Worm (Caenorhabditis elegans) whole organism, young adult: Measurements from ENCODE around the gene decr-1.1.
A peak's percentile ranks its signal among the peaks of the same experiment; 100 is the strongest.

Experiments used
- F22D6.2 ChIP-seq: sonication (generic microtip); optimal IDR thresholded peaks from 2 replicates; lab custom pipeline; 2016; ENCODE audit warnings: mild to moderate bottlenecking, missing genetic modification characterization, missing compliant biosample characterization
- F33H1.4 ChIP-seq: fragments of 200-800 bp; sonication (Bioruptor generic); IDR thresholded peaks from 2 replicates; pipeline ENCODE4 v1.3.6; 2022; ENCODE audit warnings: missing genetic modification reagents, missing genetic modification characterization, missing compliant biosample characterization
- K11D2.4 ChIP-seq: fragments of 200-800 bp; sonication (Bioruptor generic); IDR thresholded peaks from 2 replicates; pipeline ENCODE4 v1.3.6; 2022; ENCODE audit warnings: missing genetic modification reagents, missing genetic modification characterization, missing compliant biosample characterization
- Y53G8AR.9 ChIP-seq: fragments of 200-800 bp; sonication (Bioruptor generic); conservative IDR thresholded peaks from 2 replicates; pipeline ENCODE4 v1.3.6; 2022; ENCODE audit warnings: missing genetic modification reagents, missing genetic modification characterization, missing compliant biosample characterization
- attf-6 ChIP-seq: fragments of 200-800 bp; sonication (Bioruptor generic); IDR thresholded peaks from 2 replicates; pipeline ENCODE4 v1.3.6; 2022; ENCODE audit warnings: missing genetic modification reagents, missing genetic modification characterization, missing compliant biosample characterization
- ceh-40 ChIP-seq: fragments of 200-800 bp; sonication (Bioruptor generic); IDR thresholded peaks from 2 replicates; pipeline ENCODE4 v1.3.6; 2022; ENCODE audit warnings: missing genetic modification characterization, missing compliant biosample characterization
- dpff-1 ChIP-seq: sonication (generic microtip); optimal IDR thresholded peaks from 2 replicates; lab custom pipeline; 2017; ENCODE audit warnings: mild to moderate bottlenecking, missing genetic modification characterization, missing compliant biosample characterization
- nfya-1 ChIP-seq: sonication (generic microtip); optimal IDR thresholded peaks from 2 replicates; lab custom pipeline; 2017; ENCODE audit warnings: antibody characterized with exemption, missing compliant biosample characterization, missing genetic modification characterization, borderline replicate concordance; ENCODE audit not compliant: insufficient read depth
- nfya-2 ChIP-seq: fragments of 200-800 bp; sonication (Bioruptor generic); IDR thresholded peaks from 2 replicates; pipeline ENCODE4 v1.3.6; 2022; ENCODE audit warnings: missing genetic modification reagents, missing genetic modification characterization, missing compliant biosample characterization
- nhr-27 ChIP-seq: fragments of 200-800 bp; sonication (Bioruptor generic); optimal IDR thresholded peaks from 2 replicates; lab custom pipeline; 2018; ENCODE audit warnings: mild to moderate bottlenecking, missing genetic modification characterization, moderate library complexity, missing compliant biosample characterization
- nhr-80 ChIP-seq: sonication (generic microtip); optimal IDR thresholded peaks from 2 replicates; lab custom pipeline; 2016; ENCODE audit warnings: missing genetic modification characterization, missing compliant biosample characterization
- nhr-90 ChIP-seq: sonication (generic microtip); optimal IDR thresholded peaks from 2 replicates; lab custom pipeline; 2016; ENCODE audit warnings: missing genotype, mild to moderate bottlenecking, missing genetic modification characterization, missing compliant biosample characterization

ce11 chrV:13818824-13819408 is 36.7 kb downstream of the decr-1.1 start, which contains the start of gene sel-10:
- no peak; the same call in 1 of the 2 replicates for TF ChIP-seq F33H1.4
- no peak for TF ChIP-seq ceh-40 (GFP tag; lab: Robert Waterston, UW)
- no peak for TF ChIP-seq nfya-1 (tag; lab: Kevin White, UChicago)
- TF ChIP-seq Y53G8AR.9 (GFP tag; lab: Robert Waterston, UW), result no peak
- no peak for TF ChIP-seq F22D6.2
- TF ChIP-seq nhr-90 (tag; lab: Kevin White, UChicago), result no peak
- TF ChIP-seq nhr-80, result peak; percentile 66
- TF ChIP-seq attf-6 (GFP tag; lab: Robert Waterston, UW), result no peak
- TF ChIP-seq nhr-27 (tag; lab: Kevin White, UChicago), result no peak
- TF ChIP-seq nfya-2, result no peak
- TF ChIP-seq dpff-1 (tag; lab: Kevin White, UChicago), result no peak
- TF ChIP-seq K11D2.4 (GFP tag; lab: Robert Waterston, UW), result 0 out of 2 replicates have a peak, but pooled peaks have one; percentile 42
